Worm (Caenorhabditis elegans) whole organism, L3 larva: ENCODE results near the gene pqn-53.
A peak's percentile ranks its signal among the peaks of the same experiment; 100 is the strongest.

Experiments
- ZK546.5 ChIP-seq: sonication (generic microtip); optimal IDR thresholded peaks from 2 replicates; lab custom pipeline; 2017; ENCODE audit warnings: missing biosample characterization, missing genetic modification characterization
- aly-2 ChIP-seq: fragments of 150-350 bp; optimal IDR thresholded peaks from 2 replicates; lab custom pipeline; 2014; ENCODE audit warnings: missing biosample characterization, missing genetic modification characterization
- ama-1 ChIP-seq: fragments of 150-350 bp; optimal IDR thresholded peaks from 2 replicates; lab custom pipeline; 2018
- ceh-16 ChIP-seq: sonication (generic microtip); optimal IDR thresholded peaks from 2 replicates; lab custom pipeline; 2017; ENCODE audit warnings: missing biosample characterization, missing genetic modification characterization
- ceh-28 ChIP-seq: fragments of 150-350 bp; optimal IDR thresholded peaks from 2 replicates; lab custom pipeline; 2014; ENCODE audit warnings: missing biosample characterization, missing genetic modification reagents, missing genetic modification characterization
- ceh-9 ChIP-seq: sonication (generic microtip); optimal IDR thresholded peaks from 2 replicates; lab custom pipeline; 2018; ENCODE audit warnings: missing biosample characterization, missing genetic modification characterization
- daf-12 ChIP-seq: fragments of 150-350 bp; optimal IDR thresholded peaks from 2 replicates; lab custom pipeline; 2014; ENCODE audit warnings: missing biosample characterization, missing genetic modification reagents, missing genetic modification characterization
- egl-27 ChIP-seq: sonication (generic microtip); optimal IDR thresholded peaks from 4 replicates; lab custom pipeline; 2017; ENCODE audit warnings: missing biosample characterization, missing genetic modification reagents, missing genetic modification characterization
- egl-5 ChIP-seq: fragments of 150-350 bp; optimal IDR thresholded peaks from 2 replicates; lab custom pipeline; 2017; ENCODE audit warnings: missing biosample characterization, missing genetic modification reagents, missing genetic modification characterization, inconsistent platforms
- elt-1 ChIP-seq: fragments of 150-350 bp; optimal IDR thresholded peaks from 2 replicates; lab custom pipeline; 2014; ENCODE audit warnings: missing biosample characterization, missing genetic modification characterization
- elt-2 ChIP-seq: sonication (generic microtip); optimal IDR thresholded peaks from 2 replicates; lab custom pipeline; 2016; ENCODE audit warnings: missing genetic modification reagents, mild to moderate bottlenecking, missing genetic modification characterization, missing compliant biosample characterization
- elt-3 ChIP-seq, 3 experiments: fragments of 150-350 bp in 1 of 3; sonication (generic microtip) in 2 of 3; optimal IDR thresholded peaks; 2 replicates in 2 of 3; 4 replicates in 1 of 3; lab custom pipeline; 2014 to 2017; ENCODE audit warnings: missing biosample characterization in 3 of 3, missing genetic modification characterization in 3 of 3
- fkh-10 ChIP-seq: sonication (generic microtip); optimal IDR thresholded peaks from 2 replicates; lab custom pipeline; 2017; ENCODE audit warnings: missing biosample characterization, missing genetic modification reagents, missing genetic modification characterization
- fkh-2 ChIP-seq: fragments of 150-350 bp; optimal IDR thresholded peaks from 2 replicates; lab custom pipeline; 2014; ENCODE audit warnings: missing biosample characterization, missing genetic modification reagents, missing genetic modification characterization
- fos-1 ChIP-seq: fragments of 150-350 bp; optimal IDR thresholded peaks from 2 replicates; lab custom pipeline; 2014; ENCODE audit warnings: missing biosample characterization, missing genetic modification characterization
- hmg-11 ChIP-seq: sonication (generic microtip); optimal IDR thresholded peaks from 2 replicates; lab custom pipeline; 2016; ENCODE audit warnings: missing genetic modification characterization, missing compliant biosample characterization
- jun-1 ChIP-seq: fragments of 150-350 bp; optimal IDR thresholded peaks from 2 replicates; lab custom pipeline; 2014; ENCODE audit warnings: missing biosample characterization, missing genetic modification reagents, missing genetic modification characterization
- lin-15B ChIP-seq: fragments of 150-350 bp; optimal IDR thresholded peaks from 2 replicates; lab custom pipeline; 2014; ENCODE audit warnings: missing biosample characterization, missing genetic modification characterization
- lin-39 ChIP-seq: fragments of 150-350 bp; optimal IDR thresholded peaks from 2 replicates; lab custom pipeline; 2018; ENCODE audit warnings: missing biosample characterization, missing genetic modification reagents, missing genetic modification characterization
- mdl-1 ChIP-seq: fragments of 150-350 bp; optimal IDR thresholded peaks from 2 replicates; lab custom pipeline; 2014; ENCODE audit warnings: missing biosample characterization, missing genetic modification characterization
- mml-1 ChIP-seq: fragments of 150-350 bp; sonication (generic microtip); optimal IDR thresholded peaks from 3 replicates; lab custom pipeline; 2014; ENCODE audit warnings: missing biosample characterization, missing genetic modification characterization
- nfya-1 ChIP-seq: sonication (generic microtip); optimal IDR thresholded peaks from 2 replicates; lab custom pipeline; 2017; ENCODE audit warnings: missing genetic modification characterization, mild to moderate bottlenecking, missing compliant biosample characterization, antibody characterized with exemption, moderate library complexity; ENCODE audit not compliant: insufficient read depth
- nhr-11 ChIP-seq: fragments of 150-350 bp; optimal IDR thresholded peaks from 2 replicates; lab custom pipeline; 2014; ENCODE audit warnings: missing biosample characterization, missing genetic modification characterization
- nhr-23 ChIP-seq: fragments of 150-350 bp; optimal IDR thresholded peaks from 2 replicates; lab custom pipeline; 2014; ENCODE audit warnings: missing biosample characterization, missing genetic modification reagents, missing genetic modification characterization
- nhr-237 ChIP-seq: fragments of 150-350 bp; optimal IDR thresholded peaks from 2 replicates; lab custom pipeline; 2014; ENCODE audit warnings: missing biosample characterization, missing genetic modification characterization
- nhr-25 ChIP-seq: sonication (generic microtip); optimal IDR thresholded peaks from 2 replicates; lab custom pipeline; 2017; ENCODE audit warnings: missing biosample characterization, missing genetic modification characterization
- nhr-28 ChIP-seq: fragments of 150-350 bp; optimal IDR thresholded peaks from 2 replicates; lab custom pipeline; 2014; ENCODE audit warnings: missing biosample characterization, missing genetic modification characterization
- nhr-67 ChIP-seq: fragments of 150-350 bp; optimal IDR thresholded peaks from 2 replicates; lab custom pipeline; 2014; ENCODE audit warnings: missing biosample characterization, missing genetic modification characterization
- nhr-76 ChIP-seq: fragments of 150-350 bp; sonication (generic microtip); optimal IDR thresholded peaks from 5 replicates; lab custom pipeline; 2014; ENCODE audit warnings: missing biosample characterization, missing genetic modification characterization
- nhr-77 ChIP-seq: fragments of 150-350 bp; optimal IDR thresholded peaks from 2 replicates; lab custom pipeline; 2014; ENCODE audit warnings: missing biosample characterization, missing genetic modification characterization
- pha-4 ChIP-seq: fragments of 150-350 bp; optimal IDR thresholded peaks from 2 replicates; lab custom pipeline; 2014; ENCODE audit warnings: missing biosample characterization, missing genetic modification reagents, missing genetic modification characterization
- pqm-1 ChIP-seq: fragments of 150-350 bp; optimal IDR thresholded peaks from 2 replicates; lab custom pipeline; 2017; ENCODE audit warnings: missing biosample characterization, missing genetic modification characterization, inconsistent platforms
- sea-2 ChIP-seq: fragments of 150-350 bp; sonication (generic microtip); optimal IDR thresholded peaks from 4 replicates; lab custom pipeline; 2014; ENCODE audit warnings: missing biosample characterization, missing genetic modification reagents, missing genetic modification characterization
- skn-1 ChIP-seq: fragments of 150-350 bp; optimal IDR thresholded peaks from 2 replicates; lab custom pipeline; 2014; ENCODE audit warnings: missing biosample characterization, missing genetic modification characterization
- snpc-4 ChIP-seq: fragments of 150-350 bp; optimal IDR thresholded peaks from 2 replicates; lab custom pipeline; 2014; ENCODE audit warnings: missing biosample characterization, missing genetic modification characterization
- tbx-2 ChIP-seq: sonication (generic microtip); optimal IDR thresholded peaks from 2 replicates; lab custom pipeline; 2016; ENCODE audit warnings: mild to moderate bottlenecking, missing genetic modification characterization, missing compliant biosample characterization
- unc-39 ChIP-seq: sonication (generic microtip); optimal IDR thresholded peaks from 4 replicates; lab custom pipeline; 2017; ENCODE audit warnings: missing biosample characterization, missing genetic modification characterization
- unc-62 ChIP-seq: fragments of 150-350 bp; sonication (generic microtip); optimal IDR thresholded peaks from 4 replicates; lab custom pipeline; 2014; ENCODE audit warnings: missing biosample characterization, missing genetic modification reagents, missing genetic modification characterization
- zag-1 ChIP-seq: fragments of 150-350 bp; optimal IDR thresholded peaks from 2 replicates; lab custom pipeline; 2014; ENCODE audit warnings: missing biosample characterization, missing genetic modification characterization
- ztf-11 ChIP-seq: fragments of 150-350 bp; optimal IDR thresholded peaks from 2 replicates; lab custom pipeline; 2014; ENCODE audit warnings: missing biosample characterization, missing genetic modification characterization
- ztf-4 ChIP-seq: fragments of 150-350 bp; optimal IDR thresholded peaks from 2 replicates; lab custom pipeline; 2014; ENCODE audit warnings: missing biosample characterization, missing genetic modification characterization

The pqn-53 gene

DNA sequence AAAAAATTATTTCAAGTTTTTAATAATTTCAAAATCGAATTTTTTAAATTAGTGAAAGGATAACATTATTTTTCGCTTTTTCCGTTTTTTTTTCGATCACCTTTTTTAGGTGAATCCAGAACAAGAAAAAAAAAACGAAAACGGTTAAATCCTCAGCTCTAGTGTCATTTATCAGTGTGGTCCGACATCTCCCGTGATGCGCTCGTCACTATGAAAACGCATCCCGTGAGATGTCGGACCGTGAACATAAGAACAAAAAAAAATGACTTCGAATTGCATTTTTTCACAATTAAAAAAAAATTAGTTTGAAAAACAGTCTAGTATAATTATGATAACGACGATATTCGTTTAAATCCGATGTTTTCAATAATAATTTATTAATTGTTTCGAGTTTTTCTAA, 17.5 kb downstream of the pqn-53 start:
- TF ChIP-seq nhr-237 (no peak), ztf-4 (tag; lab: Kevin White, UChicago) (no peak), nhr-11 (tag; lab: Kevin White, UChicago) (no peak), skn-1 (tag; lab: Kevin White, UChicago) (no peak), egl-5 (no peak), fkh-2 (tag; lab: Kevin White, UChicago) (no peak), nhr-67 (tag; lab: Kevin White, UChicago) (no peak), nhr-23 (tag; lab: Kevin White, UChicago) (no peak), nfya-1 (tag; lab: Kevin White, UChicago) (no peak), ztf-11 (no peak), nhr-76 (no peak), zag-1 (tag; lab: Kevin White, UChicago) (no peak), fkh-10 (GFP tag; lab: Kevin White, UChicago) (no peak), ceh-9 (tag; lab: Kevin White, UChicago) (no peak), nhr-28 (tag; lab: Kevin White, UChicago) (no peak), elt-1 (no peak)

DNA sequence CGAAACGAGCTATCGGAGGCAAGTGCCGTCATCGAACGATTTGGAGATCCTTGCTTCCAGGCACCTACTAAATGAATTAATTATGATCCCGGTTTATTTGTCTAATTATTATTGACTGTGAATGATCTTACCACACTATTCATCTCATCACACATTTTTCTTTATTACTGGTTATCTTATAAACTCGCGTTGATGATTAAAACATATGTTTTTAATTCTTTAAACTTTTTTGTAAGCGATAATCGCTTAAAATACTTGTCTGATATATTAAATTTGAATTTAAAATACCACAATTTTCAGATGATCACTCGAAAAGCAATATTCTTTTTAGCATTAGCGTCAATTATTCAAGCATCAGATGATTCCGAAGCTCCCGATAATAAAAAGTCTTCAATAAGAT, 20.1 kb downstream of the pqn-53 start, which contains the start of gene F10C2.5:
F10C2.5 (plus strand) TSS at position 301 of the 400 bp plus-strand sequence.
- TF ChIP-seq aly-2 (tag; lab: Kevin White, UChicago), result no peak
- TF ChIP-seq ceh-9 (tag; lab: Kevin White, UChicago), result no peak
- no peak for TF ChIP-seq elt-1
- no peak for TF ChIP-seq ztf-4 (tag; lab: Kevin White, UChicago)
- TF ChIP-seq ceh-16, result no peak
- no peak for TF ChIP-seq tbx-2 (tag; lab: Kevin White, UChicago)
- no peak for TF ChIP-seq egl-27 (tag; lab: Kevin White, UChicago)
- TF ChIP-seq pqm-1 (tag; lab: Kevin White, UChicago), result no peak
- no peak for TF ChIP-seq unc-39 (tag; lab: Kevin White, UChicago)
- TF ChIP-seq ZK546.5 (tag; lab: Kevin White, UChicago), result no peak
- no peak for TF ChIP-seq mdl-1 (tag; lab: Kevin White, UChicago)
- no peak for TF ChIP-seq nhr-23 (tag; lab: Kevin White, UChicago)
- no peak for TF ChIP-seq jun-1 (tag; lab: Kevin White, UChicago)
- no peak for TF ChIP-seq mml-1 (tag; lab: Kevin White, UChicago)
- TF ChIP-seq nhr-76, result no peak
- no peak for TF ChIP-seq nhr-11 (tag; lab: Kevin White, UChicago)
- TF ChIP-seq ceh-28 (tag; lab: Kevin White, UChicago), result no peak
- TF ChIP-seq unc-62 (GFP tag; lab: Kevin White, UChicago), result no peak
- no peak for TF ChIP-seq daf-12 (tag; lab: Kevin White, UChicago)

- TF ChIP-seq ZK546.5 (tag; lab: Kevin White, UChicago), result no peak
- no peak for TF ChIP-seq nhr-67 (tag; lab: Kevin White, UChicago)
- TF ChIP-seq nfya-1 (tag; lab: Kevin White, UChicago), result peak; percentile 82
- TF ChIP-seq nhr-25 (tag; lab: Kevin White, UChicago), result peak; percentile 36
- TF ChIP-seq elt-1, result no peak
- no peak for TF ChIP-seq mdl-1 (tag; lab: Kevin White, UChicago)
- peak; percentile 64 for TF ChIP-seq pha-4 (tag; lab: Kevin White, UChicago)
- peak; percentile 65 for TF ChIP-seq egl-5
- TF ChIP-seq egl-27 (tag; lab: Kevin White, UChicago), result no peak
- TF ChIP-seq nhr-11 (tag; lab: Kevin White, UChicago), result no peak
- no peak for TF ChIP-seq fos-1 (tag; lab: Kevin White, UChicago)
- TF ChIP-seq unc-39 (tag; lab: Kevin White, UChicago), result no peak
- TF ChIP-seq ceh-28 (tag; lab: Kevin White, UChicago), result peak; percentile 68
- peak; percentile 21 for TF ChIP-seq elt-2 (tag; lab: Kevin White, UChicago)
- no peak for TF ChIP-seq nhr-76
- TF ChIP-seq ama-1 (lab: Kevin White, UChicago), result no peak
- no peak for TF ChIP-seq mml-1 (tag; lab: Kevin White, UChicago)
- TF ChIP-seq nhr-237, result no peak
- no peak for TF ChIP-seq nhr-28 (tag; lab: Kevin White, UChicago)
- TF ChIP-seq elt-3 (tag; optimal IDR thresholded peaks at IDR 0.05; lab: Kevin White, UChicago), result no peak
- peak; percentile 61 for TF ChIP-seq nhr-23 (tag; lab: Kevin White, UChicago)
- TF ChIP-seq lin-39 (tag; lab: Kevin White, UChicago), result no peak
- peak; percentile 66 for TF ChIP-seq snpc-4 (tag; lab: Kevin White, UChicago)
- TF ChIP-seq lin-15B, result peak; percentile 87
- no peak for TF ChIP-seq nhr-77 (tag; lab: Kevin White, UChicago)
- TF ChIP-seq fkh-2 (tag; lab: Kevin White, UChicago), result no peak
- no peak for TF ChIP-seq sea-2 (GFP tag; lab: Kevin White, UChicago)
- peak; percentile 59 for TF ChIP-seq hmg-11 (tag; lab: Kevin White, UChicago)
- no peak for TF ChIP-seq zag-1 (tag; lab: Kevin White, UChicago)
- no peak for TF ChIP-seq skn-1 (tag; lab: Kevin White, UChicago)
Observed at ce11 chrV:12040823-12041606, 24.2 kb downstream of the pqn-53 start, which contains the start of the genes kup-1 and F10C2.4. Gene kup-1 (minus strand): TSS chrV:12040873. Gene F10C2.4 (plus strand): TSS chrV:12041556.
